Worm (Caenorhabditis elegans): ENCODE measurements around the gene eak-4.

Gene eak-4

ce11 chrIV:12542011-12542410 lies 16.7 kb upstream of the eak-4 start, which contains the start of gene ham-1:
ham-1 (plus strand) TSS chrIV:12542183.
- TF ChIP-seq tbx-2 (tag; optimal IDR thresholded peaks at IDR 0.05) (no peak), ceh-9 (tag; optimal IDR thresholded peaks at IDR 0.05) (no peak), unc-42 (tag; optimal IDR thresholded peaks at IDR 0.05) (no peak), pag-3 (tag; optimal IDR thresholded peaks at IDR 0.05; ENCODE audit: borderline replicate concordance) (no peak), T23F11.4 (GFP tag; optimal IDR thresholded peaks at IDR 0.05) (no peak)

ce11 chrIV:12540242-12540641 lies 14.9 kb upstream of the eak-4 start:
- TF ChIP-seq sdc-2 (tag; optimal IDR thresholded peaks at IDR 0.05) (no peak), dve-1 (tag; optimal IDR thresholded peaks at IDR 0.05) (no peak), lim-6 (tag; optimal IDR thresholded peaks at IDR 0.05) (no peak), odd-2 (tag; optimal IDR thresholded peaks at IDR 0.05) (no peak), ceh-19 (GFP tag; optimal IDR thresholded peaks at IDR 0.05) (no peak), eyg-1 (tag; optimal IDR thresholded peaks at IDR 0.05) (no peak), unc-42 (tag; optimal IDR thresholded peaks at IDR 0.05) (no peak), ets-4 (tag; optimal IDR thresholded peaks at IDR 0.05) (no peak), hlh-6 (tag; optimal IDR thresholded peaks at IDR 0.05) (no peak), ceh-14 (tag; optimal IDR thresholded peaks at IDR 0.05) (no peak), pag-3 (tag; optimal IDR thresholded peaks at IDR 0.05; ENCODE audit: borderline replicate concordance) (no peak), ama-1 (optimal IDR thresholded peaks at IDR 0.05) (no peak), ceh-30 (tag; optimal IDR thresholded peaks at IDR 0.05) (no peak), npax-4 (tag; optimal IDR thresholded peaks at IDR 0.05) (no peak), K09A11.1 (tag; optimal IDR thresholded peaks at IDR 0.05; ENCODE audit: insufficient read depth) (no peak), ceh-34 (tag; optimal IDR thresholded peaks at IDR 0.05) (no peak), madf-2 (tag; optimal IDR thresholded peaks at IDR 0.05) (no peak), pqm-1 (tag; optimal IDR thresholded peaks at IDR 0.05) (no peak), pros-1 (tag; optimal IDR thresholded peaks at IDR 0.05) (no peak)

- TF ChIP-seq lin-11 (tag; optimal IDR thresholded peaks at IDR 0.05) = no peak
- TF ChIP-seq ttx-3 (tag; optimal IDR thresholded peaks at IDR 0.05) = no peak
- TF ChIP-seq ceh-14 (tag; optimal IDR thresholded peaks at IDR 0.05) = no peak
- no peak for TF ChIP-seq ahr-1 (tag; optimal IDR thresholded peaks at IDR 0.05)
- no peak for TF ChIP-seq F13H6.1 (tag; optimal IDR thresholded peaks at IDR 0.05)
- TF ChIP-seq ceh-19 (GFP tag; optimal IDR thresholded peaks at IDR 0.05) = no peak
- TF ChIP-seq C08G9.2 (tag; optimal IDR thresholded peaks at IDR 0.05) = no peak
- no peak for TF ChIP-seq lim-6 (tag; optimal IDR thresholded peaks at IDR 0.05)
- no peak for TF ChIP-seq T23F11.4 (GFP tag; optimal IDR thresholded peaks at IDR 0.05)
- no peak for TF ChIP-seq odd-2 (tag; optimal IDR thresholded peaks at IDR 0.05)
These were observed 12.4 kb upstream of the eak-4 start for ce11 chrIV:12537694-12538093.

- TF ChIP-seq fkh-6 (tag; optimal IDR thresholded peaks at IDR 0.05) = no peak
- TF ChIP-seq pha-4 (tag; optimal IDR thresholded peaks at IDR 0.05) = no peak
- TF ChIP-seq fax-1 (tag; optimal IDR thresholded peaks at IDR 0.05) = no peak
- TF ChIP-seq odd-2 (tag; optimal IDR thresholded peaks at IDR 0.05) = no peak
- TF ChIP-seq ceh-9 (tag; optimal IDR thresholded peaks at IDR 0.05) = no peak
- no peak for TF ChIP-seq ceh-34 (tag; optimal IDR thresholded peaks at IDR 0.05)
- no peak for TF ChIP-seq C08G9.2 (tag; optimal IDR thresholded peaks at IDR 0.05)
- no peak for TF ChIP-seq zip-5 (tag; optimal IDR thresholded peaks at IDR 0.05)
These were observed 11.0 kb upstream of the eak-4 start for ce11 chrIV:12536358-12536757.

ce11 chrIV:12531464-12531863 lies 6.2 kb upstream of the eak-4 start:
- TF ChIP-seq ahr-1 (tag; optimal IDR thresholded peaks at IDR 0.05) = no peak
- TF ChIP-seq K02D7.2 (tag; optimal IDR thresholded peaks at IDR 0.05) = no peak
- TF ChIP-seq mec-3 (tag; optimal IDR thresholded peaks at IDR 0.05; ENCODE audit: borderline replicate concordance) = no peak
- no peak for TF ChIP-seq ttx-3 (tag; optimal IDR thresholded peaks at IDR 0.05)
- no peak for TF ChIP-seq gmeb-2 (tag; optimal IDR thresholded peaks at IDR 0.05)
- no peak for TF ChIP-seq ceh-9 (tag; optimal IDR thresholded peaks at IDR 0.05)
- TF ChIP-seq sox-4 (tag; optimal IDR thresholded peaks at IDR 0.05) = no peak
- TF ChIP-seq T23F11.4 (GFP tag; optimal IDR thresholded peaks at IDR 0.05) = no peak
- no peak for TF ChIP-seq sdc-2 (tag; optimal IDR thresholded peaks at IDR 0.05)
